Worm (Caenorhabditis elegans) whole organism, young adult: ENCODE results near the gene sre-28.

ENCODE experiments used
- B0035.1 ChIP-seq: sonication (generic microtip); optimal IDR thresholded peaks from 2 replicates; lab custom pipeline; 2016; ENCODE audit warnings: missing genetic modification characterization, mild to moderate bottlenecking, missing compliant biosample characterization, missing genotype, missing genetic modification reagents
- D2030.7 ChIP-seq: fragments of 200-800 bp; sonication (Bioruptor generic); IDR thresholded peaks from 2 replicates; pipeline ENCODE4 v1.3.6; 2022; ENCODE audit warnings: missing genetic modification reagents, missing genetic modification characterization, missing compliant biosample characterization
- F33H1.4 ChIP-seq: fragments of 200-800 bp; sonication (Bioruptor generic); IDR thresholded peaks from 2 replicates; pipeline ENCODE4 v1.3.6; 2022; ENCODE audit warnings: missing genetic modification reagents, missing genetic modification characterization, missing compliant biosample characterization
- F37B4.10 ChIP-seq: fragments of 200-800 bp; sonication (Bioruptor generic); IDR thresholded peaks from 2 replicates; pipeline ENCODE4 v1.3.6; 2022; ENCODE audit warnings: missing genetic modification characterization, missing compliant biosample characterization
- F39B2.1 ChIP-seq: fragments of 200-800 bp; sonication (Bioruptor generic); IDR thresholded peaks from 2 replicates; pipeline ENCODE4 v1.3.6; 2022; ENCODE audit warnings: missing genetic modification reagents, missing genetic modification characterization, missing compliant biosample characterization
- Y56A3A.18 ChIP-seq: fragments of 200-800 bp; sonication (Bioruptor generic); IDR thresholded peaks from 2 replicates; pipeline ENCODE4 v1.3.6; 2022; ENCODE audit warnings: missing genetic modification reagents, missing genetic modification characterization, missing compliant biosample characterization
- Y67H2A.10 ChIP-seq: fragments of 200-800 bp; sonication (Bioruptor generic); conservative IDR thresholded peaks from 2 replicates; pipeline ENCODE4 v1.3.6; 2022; ENCODE audit warnings: missing genetic modification reagents, missing genetic modification characterization, missing compliant biosample characterization
- ama-1 ChIP-seq, 3 experiments: fragments of 150-350 bp in 1 of 3; sonication (generic microtip) in 2 of 3; optimal IDR thresholded peaks; 2 replicates each; lab custom pipeline; 2014 to 2018; ENCODE audit warnings: missing biosample characterization in 2 of 3, missing genetic modification characterization in 2 of 3, missing genetic modification reagents in 2 of 3
- aptf-3 ChIP-seq: fragments of 200-800 bp; sonication (Bioruptor generic); IDR thresholded peaks from 2 replicates; pipeline ENCODE4 v1.3.6; 2022; ENCODE audit warnings: missing genetic modification characterization, missing compliant biosample characterization
- athp-1 ChIP-seq: sonication (generic microtip); optimal IDR thresholded peaks from 2 replicates; lab custom pipeline; 2017; ENCODE audit warnings: mild to moderate bottlenecking, missing genetic modification characterization, missing compliant biosample characterization
- ccch-3 ChIP-seq: fragments of 200-800 bp; sonication (Bioruptor generic); optimal IDR thresholded peaks from 2 replicates; lab custom pipeline; 2018; ENCODE audit warnings: mild to moderate bottlenecking, missing genetic modification characterization, missing compliant biosample characterization
- cebp-2 ChIP-seq: fragments of 200-800 bp; sonication (Bioruptor generic); IDR thresholded peaks from 2 replicates; pipeline ENCODE4 v1.3.6; 2022; ENCODE audit warnings: missing genetic modification characterization, missing compliant biosample characterization
- ceh-100 ChIP-seq: fragments of 200-800 bp; sonication (Bioruptor generic); IDR thresholded peaks from 2 replicates; pipeline ENCODE4 v1.3.6; 2022; ENCODE audit warnings: missing genetic modification reagents, missing genetic modification characterization, missing compliant biosample characterization
- ceh-91 ChIP-seq: fragments of 200-800 bp; sonication (Bioruptor generic); IDR thresholded peaks from 2 replicates; pipeline ENCODE4 v1.3.6; 2022; ENCODE audit warnings: missing genetic modification reagents, missing genetic modification characterization, missing compliant biosample characterization
- dox-1 ChIP-seq: fragments of 200-800 bp; sonication (Bioruptor generic); IDR thresholded peaks from 2 replicates; pipeline ENCODE4 v1.3.6; 2022; ENCODE audit warnings: missing genetic modification reagents, missing genetic modification characterization, missing compliant biosample characterization
- dpff-1 ChIP-seq: sonication (generic microtip); optimal IDR thresholded peaks from 2 replicates; lab custom pipeline; 2017; ENCODE audit warnings: mild to moderate bottlenecking, missing genetic modification characterization, missing compliant biosample characterization
- efl-1 ChIP-seq: fragments of 150-350 bp; optimal IDR thresholded peaks from 2 replicates; lab custom pipeline; 2014; ENCODE audit warnings: missing biosample characterization, missing genetic modification reagents, missing genetic modification characterization
- hrde-1 ChIP-seq: sonication (generic microtip); optimal IDR thresholded peaks from 2 replicates; lab custom pipeline; 2016; ENCODE audit warnings: missing genetic modification characterization, mild to moderate bottlenecking, missing compliant biosample characterization, moderate library complexity, missing genotype, missing genetic modification reagents, borderline replicate concordance
- hsf-1 ChIP-seq: fragments of 200-800 bp; sonication (Bioruptor generic); IDR thresholded peaks from 2 replicates; pipeline ENCODE4 v1.3.6; 2022; ENCODE audit warnings: missing genetic modification reagents, missing genetic modification characterization, missing compliant biosample characterization
- lag-1 ChIP-seq: fragments of 200-800 bp; sonication (Bioruptor generic); IDR thresholded peaks from 2 replicates; pipeline ENCODE4 v1.3.6; 2022; ENCODE audit warnings: missing genetic modification reagents, missing genetic modification characterization, missing compliant biosample characterization
- lin-26 ChIP-seq: fragments of 200-800 bp; sonication (Bioruptor generic); IDR thresholded peaks from 2 replicates; pipeline ENCODE4 v1.3.6; 2022; ENCODE audit warnings: missing genetic modification reagents, missing genetic modification characterization, missing compliant biosample characterization
- lin-35 ChIP-seq, 3 experiments: fragments of 150-350 bp in 2 of 3; sonication (generic microtip) in 1 of 3; optimal IDR thresholded peaks; 2 replicates each; lab custom pipeline; 2014 to 2018; ENCODE audit warnings: missing biosample characterization in 3 of 3, missing genetic modification characterization in 3 of 3, missing genetic modification reagents in 3 of 3
- lir-1 ChIP-seq: fragments of 200-800 bp; sonication (Bioruptor generic); conservative IDR thresholded peaks from 2 replicates; pipeline ENCODE4 v1.3.6; 2022; ENCODE audit warnings: missing genetic modification reagents, missing genetic modification characterization, missing compliant biosample characterization
- lsl-1 ChIP-seq: fragments of 200-800 bp; sonication (Bioruptor generic); optimal IDR thresholded peaks from 2 replicates; lab custom pipeline; 2018; ENCODE audit warnings: mild to moderate bottlenecking, missing genetic modification characterization, moderate library complexity, missing compliant biosample characterization
- madf-6 ChIP-seq: fragments of 200-800 bp; sonication (Bioruptor generic); IDR thresholded peaks from 2 replicates; pipeline ENCODE4 v1.3.6; 2022; ENCODE audit warnings: missing genetic modification reagents, missing genetic modification characterization, missing compliant biosample characterization
- mcd-1 ChIP-seq: fragments of 200-800 bp; sonication (Bioruptor generic); IDR thresholded peaks from 2 replicates; pipeline ENCODE4 v1.3.6; 2022; ENCODE audit warnings: missing genetic modification reagents, missing genetic modification characterization, missing compliant biosample characterization
- nfya-1 ChIP-seq: sonication (generic microtip); optimal IDR thresholded peaks from 2 replicates; lab custom pipeline; 2017; ENCODE audit warnings: antibody characterized with exemption, missing compliant biosample characterization, missing genetic modification characterization, borderline replicate concordance; ENCODE audit not compliant: insufficient read depth
- nfya-2 ChIP-seq: fragments of 200-800 bp; sonication (Bioruptor generic); IDR thresholded peaks from 2 replicates; pipeline ENCODE4 v1.3.6; 2022; ENCODE audit warnings: missing genetic modification reagents, missing genetic modification characterization, missing compliant biosample characterization
- nfyb-1 ChIP-seq: fragments of 200-800 bp; sonication (Bioruptor generic); IDR thresholded peaks from 2 replicates; pipeline ENCODE4 v1.3.6; 2022; ENCODE audit warnings: missing genetic modification reagents, missing genetic modification characterization, missing compliant biosample characterization
- nhr-120 ChIP-seq: fragments of 200-800 bp; sonication (Bioruptor generic); IDR thresholded peaks from 2 replicates; pipeline ENCODE4 v1.3.6; 2022; ENCODE audit warnings: missing genetic modification characterization, missing compliant biosample characterization
- nhr-80 ChIP-seq: sonication (generic microtip); optimal IDR thresholded peaks from 2 replicates; lab custom pipeline; 2016; ENCODE audit warnings: missing genetic modification characterization, missing compliant biosample characterization
- nhr-90 ChIP-seq: sonication (generic microtip); optimal IDR thresholded peaks from 2 replicates; lab custom pipeline; 2016; ENCODE audit warnings: missing genotype, mild to moderate bottlenecking, missing genetic modification characterization, missing compliant biosample characterization
- rec-8 ChIP-seq, 2 experiments: sonication (generic microtip); optimal IDR thresholded peaks; 2 replicates each; lab custom pipeline; 2016; ENCODE audit warnings: mild to moderate bottlenecking in 2 of 2, missing genetic modification characterization in 2 of 2, missing genetic modification reagents in 2 of 2, missing genotype in 2 of 2, missing biosample characterization in 1 of 2, missing compliant biosample characterization in 1 of 2, moderate library complexity in 1 of 2
- sdz-38 ChIP-seq: sonication (generic microtip); optimal IDR thresholded peaks from 2 replicates; lab custom pipeline; 2016; ENCODE audit warnings: missing genotype, missing genetic modification characterization, missing compliant biosample characterization
- snpc-1.1 ChIP-seq: sonication (generic microtip); optimal IDR thresholded peaks from 2 replicates; lab custom pipeline; 2017; ENCODE audit warnings: missing genetic modification characterization, mild to moderate bottlenecking, missing compliant biosample characterization, antibody characterized with exemption, moderate library complexity, missing genotype, missing genetic modification reagents; ENCODE audit not compliant: insufficient read depth
- snpc-3.4 ChIP-seq: sonication (generic microtip); optimal IDR thresholded peaks from 2 replicates; lab custom pipeline; 2017; ENCODE audit warnings: missing genetic modification characterization, mild to moderate bottlenecking, missing compliant biosample characterization, antibody characterized with exemption, moderate library complexity, missing genotype, missing genetic modification reagents
- tlf-1 ChIP-seq: fragments of 200-800 bp; sonication (Bioruptor generic); optimal IDR thresholded peaks from 2 replicates; lab custom pipeline; 2018; ENCODE audit warnings: mild to moderate bottlenecking, missing genetic modification characterization, missing compliant biosample characterization
- unc-62 ChIP-seq: fragments of 150-350 bp; optimal IDR thresholded peaks from 2 replicates; lab custom pipeline; 2014; ENCODE audit warnings: missing biosample characterization, missing genetic modification reagents, missing genetic modification characterization
- xnd-1 ChIP-seq: sonication (generic microtip); optimal IDR thresholded peaks from 2 replicates; lab custom pipeline; 2016; ENCODE audit warnings: missing genotype, missing genetic modification reagents, missing genetic modification characterization, missing compliant biosample characterization
- ztf-18 ChIP-seq: sonication (generic microtip); optimal IDR thresholded peaks from 2 replicates; lab custom pipeline; 2016; ENCODE audit warnings: missing genotype, mild to moderate bottlenecking, missing genetic modification characterization, missing compliant biosample characterization
- ztf-25 ChIP-seq: fragments of 200-800 bp; sonication (Bioruptor generic); IDR thresholded peaks from 2 replicates; pipeline ENCODE4 v1.3.6; 2022; ENCODE audit warnings: missing genetic modification reagents, missing genetic modification characterization, missing compliant biosample characterization
- ztf-28 ChIP-seq: fragments of 200-800 bp; sonication (Bioruptor generic); IDR thresholded peaks from 2 replicates; pipeline ENCODE4 v1.3.6; 2022; ENCODE audit warnings: missing genetic modification reagents, missing genetic modification characterization, missing compliant biosample characterization
- ztf-6 ChIP-seq: fragments of 200-800 bp; sonication (Bioruptor generic); IDR thresholded peaks from 2 replicates; pipeline ENCODE4 v1.3.6; 2022; ENCODE audit warnings: missing genetic modification reagents, missing genetic modification characterization, missing compliant biosample characterization

sre-28 gene

DNA sequence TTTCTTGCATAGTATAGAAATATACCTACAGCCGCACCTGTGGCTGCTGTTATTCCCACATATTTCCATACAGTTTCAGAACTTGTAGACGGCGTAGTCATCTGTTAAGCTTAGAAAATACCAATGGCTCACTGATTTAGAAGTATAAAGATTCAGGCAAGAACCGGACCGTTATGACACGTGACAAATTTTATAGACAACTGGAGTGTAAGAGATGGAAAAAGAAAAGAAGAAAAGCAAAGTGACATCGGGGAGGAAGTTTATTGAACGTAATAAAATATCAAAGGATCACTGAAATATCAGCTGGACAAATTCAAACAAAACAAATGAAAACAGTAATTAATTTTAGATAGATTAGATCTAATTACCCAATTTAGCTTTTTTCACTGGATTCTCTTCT lies 42.0 kb downstream of the sre-28 start, which contains the start of gene rmd-2:
TSS of gene rmd-2 (minus strand) at position 101 of the 400 bp plus-strand sequence.
- TF ChIP-seq lag-1 (GFP tag; lab: Robert Waterston, UW) (no peak), Y56A3A.18 (GFP tag; lab: Robert Waterston, UW) (no peak), lir-1 (GFP tag; lab: Robert Waterston, UW) (no peak), xnd-1 (no peak), snpc-1.1 (tag; lab: Kevin White, UChicago) (no peak), Y67H2A.10 (GFP tag; lab: Robert Waterston, UW) (no peak), ztf-18 (no peak), unc-62 (no peak), dpff-1 (tag; lab: Kevin White, UChicago) (no peak), nfya-1 (tag; lab: Kevin White, UChicago) (no peak), D2030.7 (no peak), F33H1.4 (GFP tag; lab: Robert Waterston, UW) (no peak), ama-1 (optimal IDR thresholded peaks at IDR 0.05; lab: Kevin White, UChicago) (no peak), ama-1 (GFP tag; optimal IDR thresholded peaks at IDR 0.05; lab: Kevin White, UChicago) (no peak), B0035.1 (tag; lab: Kevin White, UChicago) (no peak), mcd-1 (GFP tag; lab: Robert Waterston, UW) (no peak), efl-1 (GFP tag; lab: Kevin White, UChicago) (no peak), F37B4.10 (no peak), ceh-91 (GFP tag; lab: Robert Waterston, UW) (no peak), dox-1 (GFP tag; lab: Robert Waterston, UW) (no peak)

DNA sequence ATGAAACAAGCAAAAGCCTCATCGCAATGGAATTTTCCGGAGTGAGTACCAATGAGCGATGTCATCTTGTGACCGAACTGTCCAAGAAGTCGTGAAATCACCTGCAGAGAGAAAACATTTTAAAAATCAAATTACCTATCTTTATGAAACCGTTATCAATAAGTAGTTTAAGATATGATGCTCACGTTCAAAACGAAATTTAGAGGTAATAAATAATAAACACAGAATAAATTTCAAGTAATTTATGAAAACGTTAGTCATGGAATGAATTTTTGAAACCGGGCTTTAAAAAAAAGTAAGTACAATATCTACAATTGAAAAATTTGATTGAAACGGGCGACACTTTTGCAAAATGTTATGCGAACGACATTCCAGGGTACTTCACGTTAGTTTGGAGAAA lies 43.5 kb downstream of the sre-28 start, which contains the start of gene C27H6.8:
TSS of gene C27H6.8 (minus strand) at position 101 of the 400 bp plus-strand sequence.
- no peak for TF ChIP-seq athp-1 (tag; lab: Kevin White, UChicago)
- TF ChIP-seq rec-8 (tag; optimal IDR thresholded peaks at IDR 0.05; lab: Kevin White, UChicago), result no peak
- TF ChIP-seq hrde-1, result no peak
- no peak for TF ChIP-seq lin-35 (GFP tag; optimal IDR thresholded peaks at IDR 0.05; lab: Kevin White, UChicago)
- no peak for TF ChIP-seq F39B2.1 (GFP tag; lab: Robert Waterston, UW)
- TF ChIP-seq hsf-1 (GFP tag; lab: Robert Waterston, UW), result no peak
- TF ChIP-seq nfya-2 (GFP tag; lab: Robert Waterston, UW), result no peak
- TF ChIP-seq nfyb-1, result no peak
- TF ChIP-seq snpc-3.4 (tag; lab: Kevin White, UChicago), result no peak
- TF ChIP-seq aptf-3 (GFP tag; lab: Robert Waterston, UW), result no peak

DNA sequence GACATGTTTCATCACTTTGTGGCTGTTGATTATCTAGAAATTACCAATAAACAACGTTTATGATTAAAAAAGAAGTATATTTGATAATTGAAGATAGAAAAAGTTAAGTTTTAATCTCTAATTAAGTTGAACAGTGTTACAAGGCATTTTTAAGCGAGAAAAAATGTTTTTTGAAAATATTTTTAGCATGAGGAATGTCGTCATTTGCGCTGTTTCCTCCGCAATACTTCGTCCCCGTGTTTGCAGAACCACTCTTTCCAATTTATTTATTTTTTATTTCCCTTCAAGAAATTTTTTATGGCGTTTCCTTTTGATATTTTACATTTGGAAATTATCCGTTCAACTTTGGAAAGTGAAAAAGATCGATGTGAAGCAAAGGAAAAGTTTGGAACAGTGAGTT lies 47.4 kb downstream of the sre-28 start, which contains the start of the genes rde-1 and trpp-6:
TSS of gene rde-1 (minus strand) at position 33 of the 400 bp plus-strand sequence.
TSS of gene trpp-6 (plus strand) at position 286 of the 400 bp plus-strand sequence.
- TF ChIP-seq ztf-28 (GFP tag; lab: Robert Waterston, UW) (no peak), cebp-2 (GFP tag; lab: Robert Waterston, UW) (no peak), ccch-3 (no peak), nhr-120 (GFP tag; lab: Robert Waterston, UW) (no peak), snpc-3.4 (tag; lab: Kevin White, UChicago) (no peak), nhr-80 (no peak), hsf-1 (GFP tag; lab: Robert Waterston, UW) (no peak), madf-6 (GFP tag; lab: Robert Waterston, UW) (no peak), ztf-6 (GFP tag; lab: Robert Waterston, UW) (no peak), unc-62 (no peak), ztf-25 (GFP tag; lab: Robert Waterston, UW) (no peak), nhr-90 (tag; lab: Kevin White, UChicago) (no peak), sdz-38 (tag; lab: Kevin White, UChicago) (no peak), tlf-1 (GFP tag; lab: Kevin White, UChicago) (no peak), ceh-100 (GFP tag; lab: Robert Waterston, UW) (no peak), lin-26 (GFP tag; lab: Robert Waterston, UW) (no peak), lsl-1 (no peak)
- TF ChIP-seq, all 124 proteins: peak for 0
